Worm (Caenorhabditis elegans): ENCODE measurements around the gene dpf-1.

dpf-1 gene

ce11 chrV:15512856-15513756, 42.0 kb downstream of the dpf-1 start:
- no peak for TF ChIP-seq tab-1 (GFP tag; IDR thresholded peaks at IDR 0.05)
- no peak for TF ChIP-seq ref-1 (GFP tag; conservative IDR thresholded peaks at IDR 0.05)
- no peak for TF ChIP-seq ztf-23 (GFP tag; IDR thresholded peaks at IDR 0.05)
- no peak for TF ChIP-seq ztf-29 (GFP tag; IDR thresholded peaks at IDR 0.05)
- no peak for TF ChIP-seq flt-1 (GFP tag; IDR thresholded peaks at IDR 0.05)
- no peak for TF ChIP-seq T22C8.4 (GFP tag; IDR thresholded peaks at IDR 0.05)
- no peak for TF ChIP-seq klf-2 (GFP tag; conservative IDR thresholded peaks at IDR 0.05)
- no peak for TF ChIP-seq med-1 (GFP tag; optimal IDR thresholded peaks at IDR 0.05; ENCODE audit: insufficient read depth)

DNA sequence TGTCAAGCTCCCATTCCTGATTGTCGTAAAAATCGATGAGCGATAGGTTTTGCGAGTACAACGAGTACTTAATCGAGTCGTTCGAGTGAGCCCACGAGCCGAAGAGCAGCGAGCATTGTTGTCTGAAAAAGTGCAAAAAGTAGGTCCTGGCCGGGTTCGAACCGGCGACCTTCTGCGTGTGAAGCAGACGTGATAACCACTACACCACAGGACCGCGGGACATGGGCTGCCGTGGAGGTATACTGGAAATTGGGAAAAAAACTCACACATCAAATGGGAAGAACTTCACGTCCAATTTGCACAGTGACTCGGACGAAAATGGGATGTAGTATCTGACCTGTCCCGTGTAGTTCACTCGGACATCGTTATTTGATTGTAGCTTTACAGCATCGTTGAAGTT, 44.2 kb downstream of the dpf-1 start:
- no peak for TF ChIP-seq ztf-29 (GFP tag; IDR thresholded peaks at IDR 0.05)

ce11 chrV:15516476-15516875, 45.3 kb downstream of the dpf-1 start:
- no peak for TF ChIP-seq flt-1 (GFP tag; IDR thresholded peaks at IDR 0.05)

- TF ChIP-seq klf-2 (GFP tag; conservative IDR thresholded peaks at IDR 0.05) (no peak), cog-1 (tag; optimal IDR thresholded peaks at IDR 0.05) (no peak), flt-1 (GFP tag; IDR thresholded peaks at IDR 0.05) (no peak), tab-1 (GFP tag; IDR thresholded peaks at IDR 0.05) (no peak), med-1 (GFP tag; optimal IDR thresholded peaks at IDR 0.05; ENCODE audit: insufficient read depth) (no peak), ztf-23 (GFP tag; IDR thresholded peaks at IDR 0.05) (no peak), ref-1 (GFP tag; conservative IDR thresholded peaks at IDR 0.05) (no peak), T22C8.4 (GFP tag; IDR thresholded peaks at IDR 0.05) (no peak), ztf-29 (GFP tag; IDR thresholded peaks at IDR 0.05) (no peak)
Observed at ce11 chrV:15517413-15517812, 46.3 kb downstream of the dpf-1 start, which contains the start of gene F21A3.3. TSS of gene F21A3.3 (plus strand) at chrV:15517713.

ce11 chrV:15519845-15520244, 48.7 kb downstream of the dpf-1 start:
- no peak for TF ChIP-seq ztf-23 (GFP tag; IDR thresholded peaks at IDR 0.05)
- TF ChIP-seq tab-1 (GFP tag; IDR thresholded peaks at IDR 0.05) = no peak
- TF ChIP-seq med-1 (GFP tag; optimal IDR thresholded peaks at IDR 0.05; ENCODE audit: insufficient read depth) = no peak
- TF ChIP-seq flt-1 (GFP tag; IDR thresholded peaks at IDR 0.05) = no peak
- TF ChIP-seq ref-1 (GFP tag; conservative IDR thresholded peaks at IDR 0.05) = no peak
- TF ChIP-seq T22C8.4 (GFP tag; IDR thresholded peaks at IDR 0.05) = no peak
- TF ChIP-seq ztf-29 (GFP tag; IDR thresholded peaks at IDR 0.05) = no peak
- TF ChIP-seq cog-1 (tag; optimal IDR thresholded peaks at IDR 0.05) = no peak
- TF ChIP-seq klf-2 (GFP tag; conservative IDR thresholded peaks at IDR 0.05) = no peak

DNA sequence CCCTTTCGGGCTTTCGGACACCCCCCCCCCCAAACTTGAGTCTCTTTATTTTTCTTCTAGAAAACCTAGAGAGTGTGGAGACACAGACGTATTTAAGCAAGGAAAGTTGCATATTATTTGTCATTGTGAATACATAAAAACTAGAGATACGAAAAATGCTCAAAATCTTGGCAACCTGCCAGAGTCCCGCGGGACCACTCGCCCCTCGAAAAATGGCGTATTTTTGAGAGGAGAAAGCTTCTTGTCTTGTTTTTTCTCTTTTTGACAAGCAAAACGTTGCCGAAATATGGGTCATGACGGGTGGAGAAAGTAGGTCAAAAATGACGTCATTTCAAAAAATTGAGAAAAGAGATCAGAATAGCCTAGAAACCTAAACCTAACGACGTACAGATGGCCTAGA, 49.3 kb downstream of the dpf-1 start:
- no peak for TF ChIP-seq ztf-29 (GFP tag; IDR thresholded peaks at IDR 0.05)
- TF ChIP-seq med-1 (GFP tag; optimal IDR thresholded peaks at IDR 0.05; ENCODE audit: insufficient read depth) = no peak
- TF ChIP-seq cog-1 (tag; optimal IDR thresholded peaks at IDR 0.05) = no peak
- TF ChIP-seq tab-1 (GFP tag; IDR thresholded peaks at IDR 0.05) = no peak
- TF ChIP-seq ztf-23 (GFP tag; IDR thresholded peaks at IDR 0.05) = no peak
- TF ChIP-seq T22C8.4 (GFP tag; IDR thresholded peaks at IDR 0.05) = no peak
- TF ChIP-seq klf-2 (GFP tag; conservative IDR thresholded peaks at IDR 0.05) = no peak

- TF ChIP-seq ztf-23 (GFP tag; IDR thresholded peaks at IDR 0.05) (no peak), ztf-29 (GFP tag; IDR thresholded peaks at IDR 0.05) (no peak), T22C8.4 (GFP tag; IDR thresholded peaks at IDR 0.05) (no peak), cog-1 (tag; optimal IDR thresholded peaks at IDR 0.05) (no peak), tab-1 (GFP tag; IDR thresholded peaks at IDR 0.05) (no peak), flt-1 (GFP tag; IDR thresholded peaks at IDR 0.05) (no peak), ref-1 (GFP tag; conservative IDR thresholded peaks at IDR 0.05) (no peak), med-1 (GFP tag; optimal IDR thresholded peaks at IDR 0.05; ENCODE audit: insufficient read depth) (no peak), klf-2 (GFP tag; conservative IDR thresholded peaks at IDR 0.05) (no peak)
Observed at ce11 chrV:15521920-15522319, 50.8 kb downstream of the dpf-1 start, which contains the start of gene lgc-31. TSS of gene lgc-31 (minus strand) at chrV:15522020.
